Fruit fly (Drosophila melanogaster): ENCODE data around the gene CG11854.

CG11854 gene

dm6 chr3R:25215123-25215522, 26.7 kb upstream of the CG11854 start, which contains the start of gene Saysd1 (continued):
- TF ChIP-seq Aef1 (GFP tag; IDR thresholded peaks at IDR 0.05) (peak; percentile 19; the same call in 1 of the 3 replicates), CG32772 (GFP tag; IDR thresholded peaks at IDR 0.05) (no peak), dmrt99B (tag; optimal IDR thresholded peaks at IDR 0.05) (no peak), cato (GFP tag; optimal IDR thresholded peaks at IDR 0.05; ENCODE audit: borderline replicate concordance) (no peak), dimm (GFP tag; IDR thresholded peaks at IDR 0.05) (no peak), TFAM (GFP tag; optimal IDR thresholded peaks at IDR 0.05) (no peak), CG14710 (tag; optimal IDR thresholded peaks at IDR 0.05) (peak; percentile 25), CG4617 (GFP tag; optimal IDR thresholded peaks at IDR 0.05; ENCODE audit: borderline replicate concordance) (no peak), fd96Cb (tag; optimal IDR thresholded peaks at IDR 0.05) (no peak), CG34422 (GFP tag; IDR thresholded peaks at IDR 0.05) (no peak; the same call in 2 of the 3 replicates), rib (GFP tag; IDR thresholded peaks at IDR 0.05) (no peak), CG11085 (GFP tag; IDR thresholded peaks at IDR 0.05) (0 out of 2 replicates have a peak, but pooled peaks have one; percentile 8), peb (GFP tag; IDR thresholded peaks at IDR 0.05) (no peak), dan (GFP tag; IDR thresholded peaks at IDR 0.05) (no peak), CG13894 (tag; optimal IDR thresholded peaks at IDR 0.05) (no peak), croc (GFP tag; conservative IDR thresholded peaks at IDR 0.05) (no peak), mam (GFP tag; optimal IDR thresholded peaks at IDR 0.05) (peak; percentile 48), usp (GFP tag; optimal IDR thresholded peaks at IDR 0.05) (no peak), CG8281 (tag; optimal IDR thresholded peaks at IDR 0.05) (no peak), CG4730 (GFP tag; IDR thresholded peaks at IDR 0.05) (peak; percentile 24; the same call in 1 of the 2 replicates), Hr39 (optimal IDR thresholded peaks at IDR 0.05) (no peak), CG2202 (tag; optimal IDR thresholded peaks at IDR 0.05) (no peak), ken (GFP tag; IDR thresholded peaks at IDR 0.05) (no peak), Doc2 (GFP tag; IDR thresholded peaks at IDR 0.05) (no peak), grn (GFP tag; optimal IDR thresholded peaks at IDR 0.05) (no peak), CG17361 (GFP tag; IDR thresholded peaks at IDR 0.05) (0 out of 3 replicates have a peak, but pooled peaks have one; percentile 39), cg (GFP tag; optimal IDR thresholded peaks at IDR 0.05) (no peak), zfh1 (GFP tag; IDR thresholded peaks at IDR 0.05) (peak; percentile 45; the same call in 1 of the 3 replicates), esg (GFP tag; conservative IDR thresholded peaks at IDR 0.05) (no peak), seq (GFP tag; IDR thresholded peaks at IDR 0.05) (no peak), crp (GFP tag; optimal IDR thresholded peaks at IDR 0.05) (no peak), Xbp1 (GFP tag; optimal IDR thresholded peaks at IDR 0.05) (no peak), mirr (GFP tag; optimal IDR thresholded peaks at IDR 0.05) (no peak), otp (GFP tag; IDR thresholded peaks at IDR 0.05) (no peak), CG1529 (GFP tag; optimal IDR thresholded peaks at IDR 0.05) (no peak), chinmo (GFP tag; IDR thresholded peaks at IDR 0.05; ENCODE audit: partially characterized antibody) (peak; percentile 82; the same call in 1 of the 4 replicates), Pdp1 (GFP tag; optimal IDR thresholded peaks at IDR 0.05) (peak in 1 of 2 experiments; percentile 88), schlank (tag; optimal IDR thresholded peaks at IDR 0.05) (no peak), D (optimal IDR thresholded peaks at IDR 0.05) (no peak), D (GFP tag; optimal IDR thresholded peaks at IDR 0.05) (no peak), HLH4C (GFP tag; IDR thresholded peaks at IDR 0.05; ENCODE audit: partially characterized antibody) (peak; percentile 90), ttk (GFP tag; IDR thresholded peaks at IDR 0.05) (no peak), emc (GFP tag; optimal IDR thresholded peaks at IDR 0.05) (peak; percentile 6), bcd (GFP tag; optimal IDR thresholded peaks at IDR 0.05) (peak; percentile 38), caup (GFP tag; optimal IDR thresholded peaks at IDR 0.05; ENCODE audit: severe bottlenecking) (no peak), Rfx (GFP tag; IDR thresholded peaks at IDR 0.05) (peak; percentile 79), ftz-f1 (GFP tag; optimal IDR thresholded peaks at IDR 0.05) (peak; percentile 33), CG15011 (GFP tag; optimal IDR thresholded peaks at IDR 0.05) (no peak), crc (GFP tag; optimal IDR thresholded peaks at IDR 0.05) (no peak), pzg (GFP tag; optimal IDR thresholded peaks at IDR 0.05) (peak; percentile 43), CkIIα-i1 (GFP tag; IDR thresholded peaks at IDR 0.05) (no peak), BtbVII (GFP tag; optimal IDR thresholded peaks at IDR 0.05) (no peak)
